Fruit fly (Drosophila melanogaster) whole organism, embryonic: ENCODE measurements around the gene Gga.

Experiments used
- Awh ChIP-seq: fragments of 200-800 bp; sonication (Bioruptor generic); IDR thresholded peaks from 2 replicates; pipeline ENCODE4, ENCODE4 v1.3.6; 2022; ENCODE audit warnings: missing biosample characterization, missing genetic modification characterization
- CG10147 ChIP-seq: fragments of 200-800 bp; sonication (Bioruptor generic); optimal IDR thresholded peaks from 2 replicates; lab custom pipeline; 2019; ENCODE audit warnings: missing biosample characterization, mild to moderate bottlenecking, missing genetic modification characterization, moderate library complexity
- CG12769 ChIP-seq: fragments of 200-800 bp; sonication (Bioruptor generic); optimal IDR thresholded peaks from 2 replicates; lab custom pipeline; 2019; ENCODE audit warnings: missing biosample characterization, mild to moderate bottlenecking, missing genetic modification characterization, moderate library complexity
- CG14441 ChIP-seq: fragments of 200-800 bp; sonication (Bioruptor generic); IDR thresholded peaks from 2 replicates; pipeline ENCODE4 v1.3.6; 2022; ENCODE audit warnings: missing biosample characterization, missing genetic modification characterization
- CG15479 ChIP-seq: fragments of 200-800 bp; sonication (Bioruptor generic); optimal IDR thresholded peaks from 3 replicates; lab custom pipeline; 2019; ENCODE audit warnings: missing biosample characterization, mild to moderate bottlenecking, missing genetic modification characterization, moderate library complexity
- CG1602 ChIP-seq: fragments of 200-800 bp; sonication (Bioruptor generic); optimal IDR thresholded peaks from 3 replicates; lab custom pipeline; 2016; ENCODE audit warnings: missing biosample characterization, missing genetic modification characterization
- CG1603 ChIP-seq: fragments of 200-800 bp; sonication (Bioruptor generic); optimal IDR thresholded peaks from 2 replicates; lab custom pipeline; 2019; ENCODE audit warnings: missing biosample characterization, mild to moderate bottlenecking, missing genetic modification characterization, moderate library complexity
- CG17186 ChIP-seq: fragments of 200-800 bp; sonication (Bioruptor generic); optimal IDR thresholded peaks from 3 replicates; lab custom pipeline; 2017; ENCODE audit warnings: missing biosample characterization, missing genetic modification reagents, missing genetic modification characterization
- CG17568 ChIP-seq: fragments of 200-800 bp; sonication (Bioruptor generic); optimal IDR thresholded peaks from 2 replicates; lab custom pipeline; 2018; ENCODE audit warnings: missing biosample characterization, mild to moderate bottlenecking, missing genetic modification characterization, moderate library complexity
- CG17802 ChIP-seq: fragments of 200-800 bp; sonication (Bioruptor generic); optimal IDR thresholded peaks from 2 replicates; lab custom pipeline; 2018; ENCODE audit warnings: missing biosample characterization, mild to moderate bottlenecking, missing genetic modification characterization, moderate library complexity
- CG18262 ChIP-seq: fragments of 200-800 bp; optimal IDR thresholded peaks from 3 replicates; lab custom pipeline; 2019; ENCODE audit warnings: missing biosample characterization, mild to moderate bottlenecking, missing genetic modification characterization, moderate library complexity
- CG18476 ChIP-seq: fragments of 200-800 bp; sonication (Bioruptor generic); optimal IDR thresholded peaks from 2 replicates; lab custom pipeline; 2016; ENCODE audit warnings: missing biosample characterization, mild to moderate bottlenecking, missing genetic modification characterization
- CG2712 ChIP-seq: fragments of 200-800 bp; optimal IDR thresholded peaks from 3 replicates; lab custom pipeline; 2019; ENCODE audit warnings: missing biosample characterization, mild to moderate bottlenecking, missing genetic modification characterization, moderate library complexity
- CG30020 ChIP-seq: fragments of 200-800 bp; optimal IDR thresholded peaks from 2 replicates; lab custom pipeline; 2019; ENCODE audit warnings: missing biosample characterization, mild to moderate bottlenecking, missing genetic modification characterization, moderate library complexity
- CG31224 ChIP-seq: fragments of 200-800 bp; sonication (Bioruptor generic); IDR thresholded peaks from 2 replicates; pipeline ENCODE4 v1.3.6; 2022; ENCODE audit warnings: missing biosample characterization, missing genetic modification characterization
- CG31388 ChIP-seq: fragments of 200-800 bp; sonication (Bioruptor generic); optimal IDR thresholded peaks from 2 replicates; lab custom pipeline; 2016; ENCODE audit warnings: missing biosample characterization, missing genetic modification characterization
- CG3163 ChIP-seq: fragments of 200-800 bp; sonication (Bioruptor generic); optimal IDR thresholded peaks from 3 replicates; lab custom pipeline; 2016; ENCODE audit warnings: missing biosample characterization, missing genetic modification characterization
- CG5245 ChIP-seq: fragments of 200-800 bp; sonication (Bioruptor generic); optimal IDR thresholded peaks from 3 replicates; lab custom pipeline; 2016; ENCODE audit warnings: missing biosample characterization, missing genetic modification characterization
- CG8478 ChIP-seq: fragments of >200 bp; optimal IDR thresholded peaks from 2 replicates; lab custom pipeline; 2018
- CG8944 ChIP-seq: fragments of 200-800 bp; sonication (Bioruptor generic); optimal IDR thresholded peaks from 3 replicates; lab custom pipeline; 2016; ENCODE audit warnings: missing biosample characterization, missing genetic modification characterization
- CG9437 ChIP-seq: fragments of 200-800 bp; sonication (Bioruptor generic); optimal IDR thresholded peaks from 2 replicates; lab custom pipeline; 2018; ENCODE audit warnings: missing biosample characterization, mild to moderate bottlenecking, missing genetic modification characterization
- CG9932 ChIP-seq: fragments of 200-800 bp; sonication (Bioruptor generic); IDR thresholded peaks from 2 replicates; pipeline ENCODE4 v1.3.6; 2022; ENCODE audit warnings: missing biosample characterization, missing genetic modification characterization
- Dref ChIP-seq: fragments of 200-800 bp; sonication (Bioruptor generic); IDR thresholded peaks from 2 replicates; pipeline ENCODE4 v1.3.6; 2022; ENCODE audit warnings: missing biosample characterization, missing genetic modification characterization
- Drgx ChIP-seq: fragments of 200-800 bp; sonication (Bioruptor generic); IDR thresholded peaks from 2 replicates; pipeline ENCODE4 v1.3.6; 2022; ENCODE audit warnings: missing biosample characterization, missing genetic modification characterization
- Ets65A ChIP-seq: fragments of 200-800 bp; sonication (Bioruptor generic); peaks from one replicate; lab custom pipeline; 2016; ENCODE audit warnings: missing biosample characterization, missing genetic modification characterization
- Ets97D ChIP-seq: fragments of 200-800 bp; sonication (Bioruptor generic); optimal IDR thresholded peaks from 3 replicates; lab custom pipeline; 2016; ENCODE audit warnings: missing biosample characterization, missing genetic modification characterization
- HLHmδ ChIP-seq: fragments of 200-800 bp; sonication (Bioruptor generic); optimal IDR thresholded peaks from 2 replicates; lab custom pipeline; 2018; ENCODE audit warnings: missing biosample characterization, mild to moderate bottlenecking, missing genetic modification characterization, moderate library complexity
- Hand ChIP-seq: fragments of 200-800 bp; sonication (Bioruptor generic); optimal IDR thresholded peaks from 2 replicates; lab custom pipeline; 2017; ENCODE audit warnings: mild to moderate bottlenecking, missing biosample characterization, missing genetic modification reagents, missing genetic modification characterization
- Optix ChIP-seq: fragments of 200-800 bp; sonication (Bioruptor generic); IDR thresholded peaks from 3 replicates; pipeline ENCODE4 v1.3.6; 2022; ENCODE audit warnings: missing biosample characterization, missing genetic modification characterization
- Rfx ChIP-seq: fragments of 200-800 bp; sonication (Bioruptor generic); IDR thresholded peaks from 2 replicates; pipeline ENCODE4 v1.3.6; 2022; ENCODE audit warnings: missing biosample characterization, missing genetic modification characterization
- Side ChIP-seq: fragments of 200-800 bp; sonication (Bioruptor generic); optimal IDR thresholded peaks from 2 replicates; lab custom pipeline; 2016; ENCODE audit warnings: missing biosample characterization, missing genetic modification characterization
- Sry-δ ChIP-seq: fragments of 200-800 bp; sonication (Bioruptor generic); optimal IDR thresholded peaks from 2 replicates; lab custom pipeline; 2016; ENCODE audit warnings: missing biosample characterization, missing genetic modification characterization
- Usf ChIP-seq: fragments of 200-800 bp; sonication (Bioruptor generic); optimal IDR thresholded peaks from 2 replicates; lab custom pipeline; 2017; ENCODE audit warnings: missing genotype, missing biosample characterization, missing genetic modification characterization
- ab ChIP-seq: fragments of 200-800 bp; sonication (Bioruptor generic); optimal IDR thresholded peaks from 2 replicates; lab custom pipeline; 2016; ENCODE audit warnings: missing biosample characterization, missing genetic modification characterization
- al ChIP-seq: fragments of 200-800 bp; sonication (Bioruptor generic); IDR thresholded peaks from 2 replicates; pipeline ENCODE4 v1.3.6; 2022; ENCODE audit warnings: missing biosample characterization, missing genetic modification characterization
- bigmax ChIP-seq: fragments of 200-800 bp; sonication (Bioruptor generic); optimal IDR thresholded peaks from 2 replicates; lab custom pipeline; 2018; ENCODE audit warnings: missing biosample characterization, mild to moderate bottlenecking, missing genetic modification characterization
- cas ChIP-seq: fragments of 200-800 bp; sonication (Bioruptor generic); IDR thresholded peaks from 2 replicates; pipeline ENCODE4 v1.3.6; 2022; ENCODE audit warnings: missing biosample characterization, missing genetic modification characterization
- cato ChIP-seq: fragments of 200-800 bp; sonication (Bioruptor generic); optimal IDR thresholded peaks from 2 replicates; lab custom pipeline; 2016; ENCODE audit warnings: missing biosample characterization, missing genetic modification characterization, borderline replicate concordance
- ewg ChIP-seq: fragments of 200-800 bp; sonication (Bioruptor generic); optimal IDR thresholded peaks from 3 replicates; lab custom pipeline; 2017; ENCODE audit warnings: mild to moderate bottlenecking, missing biosample characterization, missing genetic modification reagents, missing genetic modification characterization
- gem ChIP-seq: fragments of 200-800 bp; sonication (Bioruptor generic); optimal IDR thresholded peaks from 2 replicates; lab custom pipeline; 2019; ENCODE audit warnings: missing biosample characterization, mild to moderate bottlenecking, missing genetic modification characterization, moderate library complexity
- kay ChIP-seq: fragments of 200-800 bp; sonication (Bioruptor generic); optimal IDR thresholded peaks from 2 replicates; lab custom pipeline; 2016; ENCODE audit warnings: missing biosample characterization, missing genetic modification characterization
- knrl ChIP-seq: fragments of 200-800 bp; sonication (Bioruptor generic); IDR thresholded peaks from 3 replicates; pipeline ENCODE4 v1.3.6; 2022; ENCODE audit warnings: missing biosample characterization, missing genetic modification characterization; ENCODE audit not compliant: partially characterized antibody
- lilli ChIP-seq: fragments of 200-800 bp; sonication (Bioruptor generic); optimal IDR thresholded peaks from 3 replicates; lab custom pipeline; 2016; ENCODE audit warnings: missing biosample characterization, missing genetic modification characterization
- nom ChIP-seq: fragments of 200-800 bp; sonication (Bioruptor generic); optimal IDR thresholded peaks from 2 replicates; lab custom pipeline; 2017; ENCODE audit warnings: missing biosample characterization, missing genetic modification characterization, mild to moderate bottlenecking, moderate library complexity, missing genetic modification reagents
- sd ChIP-seq: fragments of 200-800 bp; sonication (Bioruptor generic); optimal IDR thresholded peaks from 3 replicates; lab custom pipeline; 2018; ENCODE audit warnings: missing biosample characterization, mild to moderate bottlenecking, missing genetic modification characterization, moderate library complexity
- so ChIP-seq: fragments of 200-800 bp; sonication (Bioruptor generic); IDR thresholded peaks from 3 replicates; pipeline ENCODE4 v1.3.6; 2022; ENCODE audit warnings: missing biosample characterization, missing genetic modification characterization
- sug ChIP-seq: fragments of 200-800 bp; optimal IDR thresholded peaks from 2 replicates; lab custom pipeline; 2019; ENCODE audit warnings: missing biosample characterization, mild to moderate bottlenecking, missing genetic modification characterization, moderate library complexity
- tll ChIP-seq, 2 experiments: fragments of 200-800 bp in 1 of 2; fragments of >200 bp in 1 of 2; sonication (Bioruptor generic) in 1 of 2; optimal IDR thresholded peaks; 2 replicates each; lab custom pipeline; 2017 to 2019; ENCODE audit warnings: missing biosample characterization in 2 of 2, missing genetic modification characterization in 2 of 2, mild to moderate bottlenecking in 1 of 2, moderate library complexity in 1 of 2
- twi ChIP-seq: fragments of 200-800 bp; optimal IDR thresholded peaks from 2 replicates; lab custom pipeline; 2019; ENCODE audit warnings: missing biosample characterization, mild to moderate bottlenecking, missing genetic modification characterization, moderate library complexity
- vnd ChIP-seq: fragments of 200-800 bp; sonication (Bioruptor generic); IDR thresholded peaks from 3 replicates; pipeline ENCODE4 v1.3.6; 2022; ENCODE audit warnings: missing biosample characterization, missing genetic modification characterization; ENCODE audit not compliant: partially characterized antibody
- zen ChIP-seq: fragments of 200-800 bp; sonication (Bioruptor generic); optimal IDR thresholded peaks from 3 replicates; lab custom pipeline; 2018; ENCODE audit warnings: missing biosample characterization, mild to moderate bottlenecking, missing genetic modification characterization, moderate library complexity

The Gga gene

dm6 chrX:9554346-9554808 lies 46.5 kb upstream of the Gga start, which contains the start of gene RpS28b (continued):
- TF ChIP-seq CG1603 (peak; percentile 90), Hand (GFP tag; lab: Kevin White, UChicago) (peak; percentile 76), Rfx (GFP tag; lab: Robert Waterston, UW) (peak; percentile 98), knrl (peak; percentile 66; the same call in 2 of the 3 replicates), kay (GFP tag; lab: Kevin White, UChicago) (no peak), zen (peak; percentile 58), CG31224 (GFP tag; lab: Robert Waterston, UW) (peak; percentile 86), CG31388 (peak; percentile 7), CG5245 (peak; percentile 78), Sry-δ (peak; percentile 78), cato (GFP tag; lab: Kevin White, UChicago) (peak; percentile 49), twi (peak; percentile 59), Dref (GFP tag; lab: Robert Waterston, UW) (peak; percentile 97), nom (GFP tag; lab: Kevin White, UChicago) (peak; percentile 95), CG18476 (GFP tag; lab: Kevin White, UChicago) (peak; percentile 58), al (peak; percentile 76), ab (GFP tag; lab: Kevin White, UChicago) (peak; percentile 34), gem (peak; percentile 29), tll (GFP tag; optimal IDR thresholded peaks at IDR 0.05; lab: Kevin White, UChicago) (no peak), CG30020 (peak; percentile 26), CG17186 (GFP tag; lab: Kevin White, UChicago) (peak; percentile 92), CG2712 (tag; lab: Kevin White, UChicago) (peak; percentile 67), Side (GFP tag; lab: Kevin White, UChicago) (peak; percentile 92), sd (tag; lab: Kevin White, UChicago) (peak; percentile 37), lilli (GFP tag; lab: Kevin White, UChicago) (peak; percentile 68), Drgx (GFP tag; lab: Robert Waterston, UW) (peak; percentile 69), sug (tag; lab: Kevin White, UChicago) (peak; percentile 72), bigmax (GFP tag; lab: Kevin White, UChicago) (peak; percentile 72), CG3163 (peak; percentile 79), Optix (GFP tag; lab: Robert Waterston, UW) (peak; percentile 88), Usf (GFP tag; lab: Kevin White, UChicago) (peak; percentile 85), CG17802 (peak; percentile 83), Awh (peak; percentile 90), HLHmδ (GFP tag; lab: Kevin White, UChicago) (peak; percentile 100), Ets97D (peak; percentile 99), CG9437 (peak; percentile 69), so (GFP tag; lab: Robert Waterston, UW) (peak; percentile 83), CG17568 (GFP tag; lab: Kevin White, UChicago) (no peak), CG8478 (lab: Kevin White, UChicago) (no peak), CG12769 (tag; lab: Kevin White, UChicago) (no peak), CG14441 (peak; percentile 87), CG1602 (GFP tag; lab: Kevin White, UChicago) (peak; percentile 39), ewg (GFP tag; lab: Kevin White, UChicago) (peak; percentile 83), Ets65A (peak; percentile 99), vnd (GFP tag; lab: Robert Waterston, UW) (peak; percentile 72), CG18262 (peak; percentile 37), CG9932 (peak; percentile 90), CG10147 (GFP tag; lab: Kevin White, UChicago) (peak; percentile 68), CG15479 (GFP tag; lab: Kevin White, UChicago) (peak; percentile 54), cas (GFP tag; lab: Robert Waterston, UW) (peak; percentile 85), CG8944 (peak; percentile 77)
